Fruit fly (Drosophila melanogaster) whole organism, pupa: ENCODE results near the gene CG34280.

ENCODE experiments used
- CG10348 ChIP-seq: fragments of 200-800 bp; sonication (Bioruptor generic); IDR thresholded peaks from 2 replicates; pipeline ENCODE4 v1.3.6; 2022; ENCODE audit warnings: missing biosample characterization, missing genetic modification characterization
- CG12605 ChIP-seq: fragments of 200-800 bp; sonication (Bioruptor generic); IDR thresholded peaks from 2 replicates; pipeline ENCODE4 v1.3.6; 2022; ENCODE audit warnings: missing biosample characterization, missing genetic modification characterization
- CG13204 ChIP-seq: fragments of 200-800 bp; sonication (Bioruptor generic); optimal IDR thresholded peaks from 2 replicates; lab custom pipeline; 2018; ENCODE audit warnings: missing biosample characterization, mild to moderate bottlenecking, missing genetic modification characterization, moderate library complexity
- CG14655 ChIP-seq: fragments of 200-800 bp; sonication (Bioruptor generic); optimal IDR thresholded peaks from 3 replicates; lab custom pipeline; 2017; ENCODE audit warnings: mild to moderate bottlenecking, missing biosample characterization, missing genetic modification reagents, missing genetic modification characterization
- CG15710 ChIP-seq: fragments of 200-800 bp; sonication (Bioruptor generic); optimal IDR thresholded peaks from 2 replicates; lab custom pipeline; 2018; ENCODE audit warnings: missing biosample characterization, mild to moderate bottlenecking, missing genetic modification characterization, moderate library complexity
- CG17806 ChIP-seq: fragments of 200-800 bp; sonication (Bioruptor generic); optimal IDR thresholded peaks from 2 replicates; lab custom pipeline; 2018; ENCODE audit warnings: missing biosample characterization, mild to moderate bottlenecking, missing genetic modification characterization, moderate library complexity
- CG32121 ChIP-seq: fragments of 200-800 bp; sonication (Bioruptor generic); IDR thresholded peaks from 2 replicates; pipeline ENCODE4 v1.3.6; 2022; ENCODE audit warnings: missing biosample characterization, missing genetic modification characterization
- CG34367 ChIP-seq: fragments of 200-800 bp; sonication (Bioruptor generic); optimal IDR thresholded peaks from 2 replicates; lab custom pipeline; 2018; ENCODE audit warnings: missing biosample characterization, mild to moderate bottlenecking, missing genetic modification characterization
- CG4496 ChIP-seq: fragments of 200-800 bp; sonication (Bioruptor generic); IDR thresholded peaks from 3 replicates; pipeline ENCODE4 v1.3.6; 2022; ENCODE audit warnings: missing biosample characterization, missing genetic modification characterization
- CG8159 ChIP-seq: fragments of 200-800 bp; sonication (Bioruptor generic); optimal IDR thresholded peaks from 3 replicates; lab custom pipeline; 2018; ENCODE audit warnings: missing biosample characterization, mild to moderate bottlenecking, missing genetic modification characterization, moderate library complexity
- CG8301 ChIP-seq: fragments of 200-800 bp; sonication (Bioruptor generic); optimal IDR thresholded peaks from 2 replicates; lab custom pipeline; 2018; ENCODE audit warnings: missing biosample characterization, mild to moderate bottlenecking, missing genetic modification characterization
- CG9948 ChIP-seq: fragments of 200-800 bp; sonication (Bioruptor generic); optimal IDR thresholded peaks from 2 replicates; lab custom pipeline; 2018; ENCODE audit warnings: missing biosample characterization, mild to moderate bottlenecking, missing genetic modification characterization, moderate library complexity
- D1 ChIP-seq: fragments of 200-800 bp; sonication (Bioruptor generic); optimal IDR thresholded peaks from 2 replicates; lab custom pipeline; 2018; ENCODE audit warnings: missing biosample characterization, mild to moderate bottlenecking, missing genetic modification characterization, moderate library complexity
- EcR ChIP-seq: fragments of 200-800 bp; sonication (Bioruptor generic); optimal IDR thresholded peaks from 3 replicates; lab custom pipeline; 2019; ENCODE audit warnings: missing biosample characterization, missing genetic modification characterization, mild to moderate bottlenecking, moderate library complexity, missing genetic modification reagents
- Ets98B ChIP-seq: fragments of 200-800 bp; sonication (Bioruptor generic); IDR thresholded peaks from 2 replicates; pipeline ENCODE4 v1.3.6; 2022; ENCODE audit warnings: missing biosample characterization, missing genetic modification characterization
- Pif1A ChIP-seq: fragments of 200-800 bp; sonication (Bioruptor generic); optimal IDR thresholded peaks from 3 replicates; lab custom pipeline; 2016; ENCODE audit warnings: missing biosample characterization, missing genetic modification characterization
- Pif1B ChIP-seq: fragments of 200-800 bp; sonication (Bioruptor generic); optimal IDR thresholded peaks from 3 replicates; lab custom pipeline; 2016; ENCODE audit warnings: missing biosample characterization, missing genetic modification characterization
- Snoo ChIP-seq: fragments of 200-800 bp; sonication (Bioruptor generic); optimal IDR thresholded peaks from 3 replicates; lab custom pipeline; 2017; ENCODE audit warnings: missing biosample characterization, mild to moderate bottlenecking, missing genetic modification characterization, inconsistent platforms
- fd96Ca ChIP-seq: fragments of 200-800 bp; sonication (Bioruptor generic); IDR thresholded peaks from 3 replicates; pipeline ENCODE4 v1.3.6; 2022; ENCODE audit warnings: missing biosample characterization, missing genetic modification characterization
- gl ChIP-seq: fragments of 200-800 bp; sonication (Bioruptor generic); optimal IDR thresholded peaks from 2 replicates; lab custom pipeline; 2018; ENCODE audit warnings: missing biosample characterization, mild to moderate bottlenecking, missing genetic modification characterization
- rn ChIP-seq: fragments of 200-800 bp; sonication (Bioruptor generic); IDR thresholded peaks from 2 replicates; pipeline ENCODE4 v1.3.6; 2022; ENCODE audit warnings: missing biosample characterization, missing genetic modification characterization

Gene CG34280

DNA sequence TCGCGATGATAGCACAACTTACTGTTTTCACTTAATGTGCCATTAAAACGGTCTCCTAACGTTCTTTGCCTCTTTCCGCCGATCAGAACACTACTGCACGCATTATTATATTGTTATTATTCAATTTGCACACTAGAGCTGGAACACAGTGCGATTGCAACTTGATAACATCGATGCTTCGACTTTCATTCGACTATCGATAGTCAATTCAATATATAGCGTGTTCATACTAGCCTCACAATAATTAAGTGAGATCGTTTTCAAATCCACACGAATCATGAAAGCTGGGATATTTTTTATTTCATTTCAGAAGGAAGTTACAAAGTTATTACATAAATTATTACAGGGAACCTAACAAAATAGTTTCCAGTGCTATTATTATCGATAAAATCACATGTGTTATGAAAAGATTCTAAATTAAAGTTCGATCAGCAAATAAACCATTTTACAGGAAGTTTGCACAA, 2.2 kb downstream of the CG34280 start:
- TF ChIP-seq Snoo (tag; lab: Kevin White, UChicago) = peak; percentile 7
- TF ChIP-seq CG32121 (GFP tag; lab: Robert Waterston, UW) = peak; percentile 31; the same call in 1 of the 2 replicates
- TF ChIP-seq CG8159 (tag; lab: Kevin White, UChicago) = no peak
- no peak for TF ChIP-seq CG15710
- TF ChIP-seq CG4496 (GFP tag; lab: Robert Waterston, UW) = peak; percentile 57; the same call in 1 of the 3 replicates
- TF ChIP-seq Ets98B (GFP tag; lab: Robert Waterston, UW) = peak; percentile 37; the same call in 1 of the 2 replicates
- peak; percentile 8 for TF ChIP-seq D1 (tag; lab: Kevin White, UChicago)
- TF ChIP-seq, all 21 proteins: peak for 5

DNA sequence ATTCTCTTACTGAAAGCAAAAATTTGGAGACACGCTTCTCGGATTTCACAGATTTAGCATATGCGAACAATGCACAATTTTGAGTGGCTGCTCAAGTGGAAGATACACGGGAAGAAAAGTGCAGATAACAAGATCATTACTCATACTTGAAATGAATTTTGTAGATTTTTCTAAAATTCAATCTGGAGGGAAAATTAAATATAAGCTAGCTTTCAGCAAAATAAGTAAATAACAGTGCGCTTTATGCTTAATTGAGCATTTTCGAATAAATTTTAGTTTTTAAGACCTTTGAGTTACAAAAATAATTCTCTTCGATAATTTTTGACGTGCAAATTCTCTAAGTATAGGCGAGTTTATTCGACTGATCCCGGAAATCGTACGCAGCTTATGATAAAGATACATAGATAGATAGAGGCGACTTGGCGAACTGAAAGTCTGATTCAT, 2.8 kb downstream of the CG34280 start:
- TF ChIP-seq CG32121 (GFP tag; lab: Robert Waterston, UW) (peak; percentile 59), CG15710 (peak; percentile 48), CG17806 (tag; lab: Kevin White, UChicago) (peak; percentile 75), CG8301 (tag; lab: Kevin White, UChicago) (peak; percentile 84), CG8159 (tag; lab: Kevin White, UChicago) (peak; percentile 78), CG4496 (GFP tag; lab: Robert Waterston, UW) (peak; percentile 66; the same call in 1 of the 3 replicates), CG13204 (GFP tag; lab: Kevin White, UChicago) (no peak), CG12605 (peak; percentile 58), rn (GFP tag; lab: Robert Waterston, UW) (no peak), CG10348 (GFP tag; lab: Robert Waterston, UW) (no peak), EcR (GFP tag; lab: Kevin White, UChicago) (no peak), Snoo (tag; lab: Kevin White, UChicago) (no peak), Pif1A (GFP tag; lab: Kevin White, UChicago) (peak; percentile 83), Pif1B (GFP tag; lab: Kevin White, UChicago) (peak; percentile 50), CG34367 (tag; lab: Kevin White, UChicago) (peak; percentile 27), fd96Ca (GFP tag; lab: Robert Waterston, UW) (no peak), Ets98B (GFP tag; lab: Robert Waterston, UW) (peak; percentile 36; the same call in 1 of the 2 replicates), CG9948 (tag; lab: Kevin White, UChicago) (peak; percentile 69), D1 (tag; lab: Kevin White, UChicago) (peak; percentile 17), CG14655 (GFP tag; lab: Kevin White, UChicago) (peak; percentile 83), gl (tag; lab: Kevin White, UChicago) (peak; percentile 44)

DNA sequence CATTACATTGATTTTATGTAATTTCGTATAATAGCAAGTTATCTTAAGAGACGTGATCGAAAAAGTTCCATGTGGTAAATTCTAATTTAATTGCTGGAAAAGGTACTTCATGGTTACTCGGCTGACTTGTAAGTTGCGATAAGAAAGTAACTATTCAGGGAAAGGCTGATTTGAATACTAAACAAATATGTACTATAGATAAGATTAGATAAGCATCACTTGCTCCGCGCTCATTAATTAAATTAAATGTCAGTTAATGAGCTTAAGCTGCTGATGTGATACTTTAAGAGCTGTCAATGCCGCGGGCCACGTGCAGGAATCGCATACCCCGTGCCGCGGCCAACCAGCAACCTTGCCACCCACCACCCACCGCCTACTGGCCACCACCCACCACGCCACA, 3.4 kb downstream of the CG34280 start:
- no peak for TF ChIP-seq CG34367 (tag; lab: Kevin White, UChicago)
- no peak for TF ChIP-seq Pif1A (GFP tag; lab: Kevin White, UChicago)
- TF ChIP-seq Pif1B (GFP tag; lab: Kevin White, UChicago) = no peak
- no peak for TF ChIP-seq CG10348 (GFP tag; lab: Robert Waterston, UW)
- TF ChIP-seq EcR (GFP tag; lab: Kevin White, UChicago) = no peak
- no peak for TF ChIP-seq CG13204 (GFP tag; lab: Kevin White, UChicago)
- TF ChIP-seq CG8301 (tag; lab: Kevin White, UChicago) = no peak
- no peak for TF ChIP-seq D1 (tag; lab: Kevin White, UChicago)
- TF ChIP-seq CG17806 (tag; lab: Kevin White, UChicago) = no peak
- no peak for TF ChIP-seq Ets98B (GFP tag; lab: Robert Waterston, UW)

dm6 chr3R:17394318-17395188, 9.0 kb downstream of the CG34280 start, which contains the start of gene CREG:
Gene CREG, minus strand, starts transcription at chr3R:17394640.
- TF ChIP-seq CG17806 (tag; lab: Kevin White, UChicago) (no peak), CG8159 (tag; lab: Kevin White, UChicago) (peak; percentile 41), EcR (GFP tag; lab: Kevin White, UChicago) (peak; percentile 85), Pif1A (GFP tag; lab: Kevin White, UChicago) (peak; percentile 32), CG9948 (tag; lab: Kevin White, UChicago) (peak; percentile 11), Snoo (tag; lab: Kevin White, UChicago) (peak; percentile 46), CG12605 (0 out of 2 replicates have a peak, but pooled peaks have one; percentile 7), Ets98B (GFP tag; lab: Robert Waterston, UW) (0 out of 2 replicates have a peak, but pooled peaks have one; percentile 24), CG4496 (GFP tag; lab: Robert Waterston, UW) (no peak), gl (tag; lab: Kevin White, UChicago) (no peak), CG14655 (GFP tag; lab: Kevin White, UChicago) (peak; percentile 53), CG8301 (tag; lab: Kevin White, UChicago) (peak; percentile 38), CG10348 (GFP tag; lab: Robert Waterston, UW) (no peak), CG15710 (peak; percentile 23), D1 (tag; lab: Kevin White, UChicago) (peak; percentile 24), Pif1B (GFP tag; lab: Kevin White, UChicago) (peak; percentile 18)
- TF ChIP-seq, all 21 proteins: peak for 12

- peak; percentile 89 for TF ChIP-seq Snoo (tag; lab: Kevin White, UChicago)
- peak; percentile 88 for TF ChIP-seq CG8301 (tag; lab: Kevin White, UChicago)
- peak; percentile 62 for TF ChIP-seq CG10348 (GFP tag; lab: Robert Waterston, UW)
- TF ChIP-seq Pif1B (GFP tag; lab: Kevin White, UChicago) = peak; percentile 91
- peak; percentile 94 for TF ChIP-seq CG15710
- TF ChIP-seq CG4496 (GFP tag; lab: Robert Waterston, UW) = peak; percentile 93
- TF ChIP-seq Ets98B (GFP tag; lab: Robert Waterston, UW) = peak; percentile 91
- peak; percentile 94 for TF ChIP-seq CG17806 (tag; lab: Kevin White, UChicago)
- TF ChIP-seq CG32121 (GFP tag; lab: Robert Waterston, UW) = peak; percentile 89
- TF ChIP-seq CG34367 (tag; lab: Kevin White, UChicago) = peak; percentile 91
- TF ChIP-seq CG8159 (tag; lab: Kevin White, UChicago) = peak; percentile 95
- TF ChIP-seq gl (tag; lab: Kevin White, UChicago) = peak; percentile 75
- TF ChIP-seq Pif1A (GFP tag; lab: Kevin White, UChicago) = peak; percentile 92
- TF ChIP-seq CG9948 (tag; lab: Kevin White, UChicago) = peak; percentile 91
- TF ChIP-seq EcR (GFP tag; lab: Kevin White, UChicago) = peak; percentile 2
- TF ChIP-seq CG12605 = peak; percentile 76; the same call in 1 of the 2 replicates
- TF ChIP-seq CG13204 (GFP tag; lab: Kevin White, UChicago) = peak; percentile 55
- peak; percentile 86; the same call in 1 of the 2 replicates for TF ChIP-seq rn (GFP tag; lab: Robert Waterston, UW)
- TF ChIP-seq CG14655 (GFP tag; lab: Kevin White, UChicago) = peak; percentile 93
- TF ChIP-seq D1 (tag; lab: Kevin White, UChicago) = peak; percentile 88
- TF ChIP-seq fd96Ca (GFP tag; lab: Robert Waterston, UW) = peak; percentile 77
These were observed 12.1 kb downstream of the CG34280 start, which contains the start of the genes Brf and sds22 for dm6 chr3R:17391313-17391845. Gene Brf, minus strand, starts transcription at chr3R:17391337. Gene sds22, plus strand, starts transcription at chr3R:17391594.
